Worm (Caenorhabditis elegans) whole organism, L4 larva: ENCODE data around the gene nhr-66.
A peak's percentile ranks its signal among the peaks of the same experiment; 100 is the strongest.

Experiments used
- F26F4.8 ChIP-seq: fragments of 200-800 bp; sonication (Bioruptor generic); conservative IDR thresholded peaks from 2 replicates; pipeline ENCODE4 v1.3.6; 2022; ENCODE audit warnings: missing genetic modification characterization, missing compliant biosample characterization
- T26A8.4 ChIP-seq: fragments of 200-800 bp; sonication (Bioruptor generic); IDR thresholded peaks from 2 replicates; pipeline ENCODE4 v1.3.6; 2022; ENCODE audit warnings: missing genetic modification characterization, missing compliant biosample characterization
- Y75B8A.6 ChIP-seq: fragments of 200-800 bp; sonication (Bioruptor generic); IDR thresholded peaks from 2 replicates; pipeline ENCODE4 v1.3.6; 2022; ENCODE audit warnings: missing genetic modification reagents, missing genetic modification characterization, missing compliant biosample characterization
- ZK337.2 ChIP-seq: fragments of 200-800 bp; sonication (Bioruptor generic); IDR thresholded peaks from 2 replicates; pipeline ENCODE4 v1.3.6; 2022; ENCODE audit warnings: missing genetic modification reagents, missing genetic modification characterization, missing compliant biosample characterization
- aly-2 ChIP-seq: sonication (generic microtip); optimal IDR thresholded peaks from 2 replicates; lab custom pipeline; 2018; ENCODE audit warnings: missing biosample characterization, missing genetic modification characterization
- ama-1 ChIP-seq: fragments of 150-350 bp; optimal IDR thresholded peaks from 2 replicates; lab custom pipeline; 2014; ENCODE audit warnings: inconsistent platforms, mixed read lengths
- arid-1 ChIP-seq: fragments of 200-800 bp; sonication (Bioruptor generic); conservative IDR thresholded peaks from 2 replicates; pipeline ENCODE4 v1.3.6; 2022; ENCODE audit warnings: missing genetic modification reagents, missing genetic modification characterization, missing compliant biosample characterization
- attf-4 ChIP-seq: sonication (generic microtip); optimal IDR thresholded peaks from 3 replicates; lab custom pipeline; 2017; ENCODE audit warnings: missing biosample characterization, missing genetic modification characterization
- ceh-82 ChIP-seq: sonication (generic microtip); optimal IDR thresholded peaks from 2 replicates; lab custom pipeline; 2017; ENCODE audit warnings: missing biosample characterization, missing genetic modification characterization
- ces-1 ChIP-seq: fragments of 150-350 bp; sonication (generic microtip); optimal IDR thresholded peaks from 4 replicates; lab custom pipeline; 2014; ENCODE audit warnings: missing biosample characterization, missing genetic modification reagents, missing genetic modification characterization
- cey-2 ChIP-seq: sonication (generic microtip); optimal IDR thresholded peaks from 3 replicates; lab custom pipeline; 2017; ENCODE audit warnings: missing genetic modification characterization, mild to moderate bottlenecking, missing compliant biosample characterization, antibody characterized with exemption, borderline replicate concordance; ENCODE audit not compliant: insufficient read depth
- ctbp-1 ChIP-seq: fragments of 200-800 bp; sonication (Bioruptor generic); IDR thresholded peaks from 2 replicates; pipeline ENCODE4 v1.3.6; 2022; ENCODE audit warnings: missing genetic modification reagents, missing genetic modification characterization, missing compliant biosample characterization
- daf-8 ChIP-seq: fragments of 200-800 bp; sonication (Bioruptor generic); IDR thresholded peaks from 2 replicates; pipeline ENCODE4 v1.3.6; 2022; ENCODE audit warnings: missing genetic modification characterization, missing compliant biosample characterization
- dmd-9 ChIP-seq: fragments of 200-800 bp; sonication (Bioruptor generic); IDR thresholded peaks from 2 replicates; pipeline ENCODE4 v1.3.6; 2022; ENCODE audit warnings: missing genetic modification reagents, missing genetic modification characterization, missing compliant biosample characterization
- dve-1 ChIP-seq: sonication (generic microtip); optimal IDR thresholded peaks from 2 replicates; lab custom pipeline; 2017; ENCODE audit warnings: antibody characterized with exemption, mild to moderate bottlenecking, missing genetic modification characterization, missing compliant biosample characterization; ENCODE audit not compliant: insufficient read depth
- egl-43 ChIP-seq: fragments of 200-800 bp; sonication (Bioruptor generic); IDR thresholded peaks from 2 replicates; pipeline ENCODE4 v1.3.6; 2022; ENCODE audit warnings: missing genetic modification reagents, missing genetic modification characterization, missing compliant biosample characterization
- gei-8 ChIP-seq: fragments of 200-800 bp; sonication (Bioruptor generic); optimal IDR thresholded peaks from 2 replicates; lab custom pipeline; 2018; ENCODE audit warnings: mild to moderate bottlenecking, missing genetic modification characterization, missing compliant biosample characterization
- hif-1 ChIP-seq, 2 experiments: sonication (generic microtip); optimal IDR thresholded peaks; 2 replicates each; lab custom pipeline; 2016 to 2017; ENCODE audit warnings: missing compliant biosample characterization in 2 of 2, missing genetic modification characterization in 2 of 2, missing genetic modification reagents in 2 of 2, missing genotype in 2 of 2, mild to moderate bottlenecking in 1 of 2
- hlh-11 ChIP-seq: fragments of 200-800 bp; sonication (Bioruptor generic); optimal IDR thresholded peaks from 2 replicates; lab custom pipeline; 2018; ENCODE audit warnings: mild to moderate bottlenecking, missing genetic modification characterization, missing compliant biosample characterization
- jun-1 ChIP-seq: fragments of 150-350 bp; optimal IDR thresholded peaks from 2 replicates; lab custom pipeline; 2014; ENCODE audit warnings: missing biosample characterization, missing genetic modification reagents, missing genetic modification characterization
- lin-29 ChIP-seq: fragments of 200-800 bp; sonication (Bioruptor generic); IDR thresholded peaks from 2 replicates; pipeline ENCODE4 v1.3.6; 2022; ENCODE audit warnings: missing genetic modification reagents, missing genetic modification characterization, missing compliant biosample characterization
- lir-3 ChIP-seq: sonication (generic microtip); optimal IDR thresholded peaks from 2 replicates; lab custom pipeline; 2016; ENCODE audit warnings: mild to moderate bottlenecking, missing genetic modification characterization, missing compliant biosample characterization
- lsy-2 ChIP-seq, 2 experiments: fragments of 150-350 bp in 1 of 2; sonication (generic microtip) in 1 of 2; optimal IDR thresholded peaks; 2 replicates each; lab custom pipeline; 2014 to 2017; ENCODE audit warnings: missing biosample characterization in 2 of 2, missing genetic modification characterization in 2 of 2
- madf-5 ChIP-seq, 2 experiments: fragments of 200-800 bp; sonication (Bioruptor generic); IDR thresholded peaks; 2 replicates each; pipeline ENCODE4 v1.3.6; 2022; ENCODE audit warnings: missing compliant biosample characterization in 2 of 2, missing genetic modification characterization in 2 of 2
- mdt-29 ChIP-seq: fragments of 200-800 bp; sonication (Bioruptor generic); IDR thresholded peaks from 2 replicates; pipeline ENCODE4 v1.3.6; 2022; ENCODE audit warnings: missing genetic modification reagents, missing genetic modification characterization, missing compliant biosample characterization
- mep-1 ChIP-seq: fragments of 150-350 bp; sonication (generic microtip); optimal IDR thresholded peaks from 3 replicates; lab custom pipeline; 2014; ENCODE audit warnings: missing biosample characterization, missing genetic modification characterization
- mes-2 ChIP-seq: sonication (generic microtip); optimal IDR thresholded peaks from 2 replicates; lab custom pipeline; 2016; ENCODE audit warnings: missing genotype, mild to moderate bottlenecking, missing genetic modification characterization, missing compliant biosample characterization; ENCODE audit not compliant: poor library complexity, severe bottlenecking
- mxl-2 ChIP-seq: fragments of 200-800 bp; sonication (Bioruptor generic); conservative IDR thresholded peaks from 2 replicates; pipeline ENCODE4 v1.3.6; 2022; ENCODE audit warnings: missing genetic modification reagents, missing genetic modification characterization, missing compliant biosample characterization
- mxl-3 ChIP-seq: fragments of 200-800 bp; sonication (Bioruptor generic); optimal IDR thresholded peaks from 2 replicates; lab custom pipeline; 2018; ENCODE audit warnings: mild to moderate bottlenecking, missing genetic modification characterization, missing compliant biosample characterization
- nhr-25 ChIP-seq: sonication (generic microtip); optimal IDR thresholded peaks from 2 replicates; lab custom pipeline; 2017; ENCODE audit warnings: missing genetic modification characterization, mild to moderate bottlenecking, missing compliant biosample characterization, antibody characterized with exemption, moderate library complexity, borderline replicate concordance; ENCODE audit not compliant: insufficient read depth
- nhr-77 ChIP-seq: fragments of 150-350 bp; optimal IDR thresholded peaks from 2 replicates; lab custom pipeline; 2014; ENCODE audit warnings: missing biosample characterization, missing genetic modification characterization
- pha-4 ChIP-seq, 2 experiments: fragments of 150-350 bp in 1 of 2; fragments of 200-800 bp in 1 of 2; sonication (Bioruptor generic) in 1 of 2; IDR thresholded peaks in 1 of 2; optimal IDR thresholded peaks in 1 of 2; 2 replicates each; pipeline versions ENCODE4 v1.3.6 to Lab custom; 2014 to 2022; ENCODE audit warnings: missing genetic modification characterization in 2 of 2, missing genetic modification reagents in 2 of 2, missing biosample characterization in 1 of 2, missing compliant biosample characterization in 1 of 2
- php-3 ChIP-seq: fragments of 200-800 bp; sonication (Bioruptor generic); IDR thresholded peaks from 2 replicates; pipeline ENCODE4 v1.3.6; 2022; ENCODE audit warnings: missing genetic modification reagents, missing genetic modification characterization, missing compliant biosample characterization
- rbr-2 ChIP-seq: sonication (generic microtip); optimal IDR thresholded peaks from 2 replicates; lab custom pipeline; 2016; ENCODE audit warnings: missing genotype, missing genetic modification characterization, missing compliant biosample characterization
- skn-1 ChIP-seq: fragments of 150-350 bp; optimal IDR thresholded peaks from 2 replicates; lab custom pipeline; 2014; ENCODE audit warnings: missing biosample characterization, missing genetic modification characterization
- snpc-4 ChIP-seq: fragments of 150-350 bp; optimal IDR thresholded peaks from 2 replicates; lab custom pipeline; 2014; ENCODE audit warnings: missing biosample characterization, missing genetic modification characterization
- spr-3 ChIP-seq: fragments of 200-800 bp; sonication (Bioruptor generic); optimal IDR thresholded peaks from 2 replicates; lab custom pipeline; 2018; ENCODE audit warnings: mild to moderate bottlenecking, missing genetic modification characterization, missing compliant biosample characterization
- tag-97 ChIP-seq: fragments of 200-800 bp; sonication (Bioruptor generic); IDR thresholded peaks from 2 replicates; pipeline ENCODE4 v1.3.6; 2022; ENCODE audit warnings: missing genetic modification characterization, missing compliant biosample characterization
- tra-1 ChIP-seq: fragments of 200-800 bp; sonication (Bioruptor generic); IDR thresholded peaks from 2 replicates; pipeline ENCODE4 v1.3.6; 2022; ENCODE audit warnings: missing genetic modification reagents, missing genetic modification characterization, missing compliant biosample characterization
- unc-62 ChIP-seq, 3 experiments: fragments of 150-350 bp in 1 of 3; sonication (generic microtip); optimal IDR thresholded peaks in 2 of 3; peaks in 1 of 3; 1 replicate in 1 of 3; 2 replicates in 2 of 3; lab custom pipeline; 2014 to 2017; ENCODE audit warnings: missing biosample characterization in 3 of 3, missing genetic modification characterization in 3 of 3, missing genetic modification reagents in 3 of 3, missing genotype in 1 of 3
- zag-1 ChIP-seq: fragments of 150-350 bp; optimal IDR thresholded peaks from 2 replicates; lab custom pipeline; 2014; ENCODE audit warnings: missing biosample characterization, missing genetic modification characterization
- zip-2 ChIP-seq: fragments of 150-350 bp; optimal IDR thresholded peaks from 2 replicates; lab custom pipeline; 2014; ENCODE audit warnings: missing biosample characterization, missing genetic modification characterization

The nhr-66 gene

DNA sequence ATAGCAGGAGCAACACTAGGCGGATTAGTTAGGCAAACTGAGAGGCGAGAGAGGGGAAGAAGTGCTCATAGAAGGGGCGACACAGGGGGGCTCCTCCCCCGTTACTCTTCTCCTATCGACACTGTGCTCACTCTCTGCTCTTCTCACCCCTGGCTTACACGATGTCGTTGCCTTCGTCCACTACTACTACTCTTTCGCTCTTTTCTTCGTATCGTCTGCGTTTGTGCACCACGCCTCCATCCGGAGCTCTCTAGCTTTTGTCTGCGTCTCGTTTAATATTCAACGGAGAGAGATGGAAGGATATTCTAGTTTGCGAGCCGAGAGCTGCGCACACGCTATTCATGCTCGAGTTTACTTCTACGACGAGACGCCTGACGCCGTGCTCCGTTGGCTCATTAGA is 53.1 kb downstream of the nhr-66 start (continued):
- no peak for TF ChIP-seq ama-1 (lab: Kevin White, UChicago)
- TF ChIP-seq attf-4 (tag; lab: Kevin White, UChicago), result no peak
- no peak for TF ChIP-seq ZK337.2
- no peak for TF ChIP-seq lir-3 (tag; lab: Kevin White, UChicago)
- TF ChIP-seq ctbp-1 (GFP tag; lab: Robert Waterston, UW), result peak; percentile 35; the same call in 1 of the 2 replicates
- no peak for TF ChIP-seq mdt-29 (GFP tag; lab: Robert Waterston, UW)
- TF ChIP-seq aly-2, result no peak
- TF ChIP-seq unc-62 (GFP tag; optimal IDR thresholded peaks at IDR 0.05 in 1 of 2; lab: Kevin White, UChicago), result no peak
- no peak for TF ChIP-seq unc-62 (tag; optimal IDR thresholded peaks at IDR 0.05; lab: Kevin White, UChicago)
- TF ChIP-seq dve-1, result no peak
- no peak for TF ChIP-seq dmd-9
- TF ChIP-seq tra-1 (GFP tag; lab: Robert Waterston, UW), result no peak
- no peak for TF ChIP-seq zag-1 (tag; lab: Kevin White, UChicago)
- peak in 1 of 2 experiments; percentile 49 for TF ChIP-seq lsy-2 (tag; optimal IDR thresholded peaks at IDR 0.05; lab: Kevin White, UChicago)
- no peak for TF ChIP-seq madf-5 (GFP tag; IDR thresholded peaks at IDR 0.05; lab: Robert Waterston, UW)
- no peak for TF ChIP-seq Y75B8A.6 (GFP tag; lab: Robert Waterston, UW)
- no peak for TF ChIP-seq F26F4.8 (GFP tag; lab: Robert Waterston, UW)
- no peak for TF ChIP-seq skn-1 (tag; lab: Kevin White, UChicago)
- no peak for TF ChIP-seq snpc-4
- TF ChIP-seq hlh-11 (tag; lab: Kevin White, UChicago), result no peak
- no peak for TF ChIP-seq ceh-82 (tag; lab: Kevin White, UChicago)
- TF ChIP-seq hif-1 (tag; optimal IDR thresholded peaks at IDR 0.05; lab: Kevin White, UChicago), result no peak
- peak; percentile 75 for TF ChIP-seq rbr-2 (tag; lab: Kevin White, UChicago)
- TF ChIP-seq mep-1 (tag; lab: Kevin White, UChicago), result peak; percentile 58
- TF ChIP-seq T26A8.4 (GFP tag; lab: Robert Waterston, UW), result no peak
- no peak for TF ChIP-seq arid-1 (GFP tag; lab: Robert Waterston, UW)
- no peak for TF ChIP-seq tag-97 (GFP tag; lab: Robert Waterston, UW)
- no peak for TF ChIP-seq spr-3
- no peak for TF ChIP-seq lin-29 (GFP tag; lab: Robert Waterston, UW)
- no peak for TF ChIP-seq jun-1 (tag; lab: Kevin White, UChicago)
- no peak for TF ChIP-seq daf-8 (GFP tag; lab: Robert Waterston, UW)
- no peak for TF ChIP-seq php-3 (GFP tag; lab: Robert Waterston, UW)
- no peak for TF ChIP-seq zip-2 (tag; lab: Kevin White, UChicago)
- TF ChIP-seq mxl-2, result no peak
- peak; percentile 61; the same call in 1 of the 2 replicates for TF ChIP-seq egl-43 (GFP tag; lab: Robert Waterston, UW)
- no peak for TF ChIP-seq nhr-77 (tag; lab: Kevin White, UChicago)
- peak; percentile 28 for TF ChIP-seq mxl-3
- peak; percentile 34; the same call in 1 of the 2 replicates for TF ChIP-seq pha-4 (GFP tag; IDR thresholded peaks at IDR 0.05; lab: Robert Waterston, UW)
- no peak for TF ChIP-seq pha-4 (tag; optimal IDR thresholded peaks at IDR 0.05; lab: Kevin White, UChicago)
- no peak for TF ChIP-seq gei-8
- TF ChIP-seq cey-2, result no peak
- TF ChIP-seq mes-2 (tag; lab: Kevin White, UChicago), result no peak
- no peak for TF ChIP-seq nhr-25 (tag; lab: Kevin White, UChicago)
- no peak for TF ChIP-seq ces-1 (GFP tag; lab: Kevin White, UChicago)
